Fruit fly (Drosophila melanogaster): Measurements from ENCODE around the gene CG3436.
A peak's percentile ranks its signal among the peaks of the same experiment; 100 is the strongest.

Gene CG3436

dm6 chr2L:203529-204127 is 47.8 kb downstream of the CG3436 start, which contains the start of gene mRpL10 (continued):
- TF ChIP-seq CG7357 (GFP tag; IDR thresholded peaks at IDR 0.05) = no peak
- peak; percentile 48 for TF ChIP-seq CG17829 (tag; optimal IDR thresholded peaks at IDR 0.05)
- TF ChIP-seq CG8924 (tag; optimal IDR thresholded peaks at IDR 0.05) = peak; percentile 37
- peak; percentile 56 for TF ChIP-seq CG12391 (tag; optimal IDR thresholded peaks at IDR 0.05)
- peak; percentile 77 for TF ChIP-seq sna (GFP tag; IDR thresholded peaks at IDR 0.05; ENCODE audit: partially characterized antibody)
- TF ChIP-seq CG31388 (GFP tag; optimal IDR thresholded peaks at IDR 0.05) = no peak
- TF ChIP-seq CG16813 (GFP tag; IDR thresholded peaks at IDR 0.05; ENCODE audit: partially characterized antibody) = peak; percentile 87
- TF ChIP-seq vfl (GFP tag; optimal IDR thresholded peaks at IDR 0.05) = peak; percentile 28
- TF ChIP-seq slbo (GFP tag; IDR thresholded peaks at IDR 0.05) = peak; percentile 45; the same call in 1 of the 2 replicates
- peak; percentile 63 for TF ChIP-seq CG2712 (tag; optimal IDR thresholded peaks at IDR 0.05)
- TF ChIP-seq tin (GFP tag; optimal IDR thresholded peaks at IDR 0.05) = peak; percentile 8
- TF ChIP-seq CG1647 (GFP tag; optimal IDR thresholded peaks at IDR 0.05) = no peak
- TF ChIP-seq Eip74EF (GFP tag; optimal IDR thresholded peaks at IDR 0.05) = no peak

dm6 chr2L:204557-204956 is 48.7 kb downstream of the CG3436 start:
- TF ChIP-seq Ets65A (GFP tag) (peak; percentile 51), CG4424 (GFP tag; optimal IDR thresholded peaks at IDR 0.05) (no peak), Hey (tag; optimal IDR thresholded peaks at IDR 0.05) (no peak), exex (tag; optimal IDR thresholded peaks at IDR 0.05) (no peak), Pdp1 (GFP tag; optimal IDR thresholded peaks at IDR 0.05) (peak in 1 of 2 experiments; percentile 93)

dm6 chr2L:206556-206955 is 50.7 kb downstream of the CG3436 start:
- TF ChIP-seq CrebB (tag; optimal IDR thresholded peaks at IDR 0.05) = no peak
- no peak for TF ChIP-seq wor (GFP tag; IDR thresholded peaks at IDR 0.05)
- TF ChIP-seq CG17912 (GFP tag; optimal IDR thresholded peaks at IDR 0.05) = no peak
- no peak for TF ChIP-seq CG7745 (tag; optimal IDR thresholded peaks at IDR 0.05)
- no peak for TF ChIP-seq CG1024 (GFP tag; IDR thresholded peaks at IDR 0.05)
- no peak for TF ChIP-seq CG10274 (GFP tag; optimal IDR thresholded peaks at IDR 0.05)
- TF ChIP-seq CG2712 (tag; optimal IDR thresholded peaks at IDR 0.05) = no peak
- peak in 1 of 2 experiments; percentile 28 for TF ChIP-seq Trl (optimal IDR thresholded peaks at IDR 0.05)
- TF ChIP-seq Trl (GFP tag; optimal IDR thresholded peaks at IDR 0.05) = no peak

Data from whole organism, embryonic.